Worm (Caenorhabditis elegans) whole organism, early embryonic: ENCODE measurements around the gene epg-6.

ENCODE experiments used
- B0310.2 ChIP-seq: sonication (generic microtip); optimal IDR thresholded peaks from 2 replicates; lab custom pipeline; 2016; ENCODE audit warnings: mild to moderate bottlenecking, missing genetic modification characterization, missing compliant biosample characterization
- ama-1 ChIP-seq: fragments of 150-350 bp; optimal IDR thresholded peaks from 2 replicates; lab custom pipeline; 2014
- ceh-36 ChIP-seq: sonication (generic microtip); optimal IDR thresholded peaks from 2 replicates; lab custom pipeline; 2016; ENCODE audit warnings: missing genetic modification characterization, inconsistent platforms, missing compliant biosample characterization
- flt-1 ChIP-seq: fragments of 200-800 bp; sonication (Bioruptor generic); IDR thresholded peaks from 2 replicates; pipeline ENCODE4 v1.3.6; 2022; ENCODE audit warnings: missing genetic modification characterization, missing compliant biosample characterization
- tbx-37 ChIP-seq: fragments of 200-800 bp; sonication (Bioruptor generic); conservative IDR thresholded peaks from 2 replicates; pipeline ENCODE4 v1.3.6; 2022; ENCODE audit warnings: missing genetic modification reagents, missing genetic modification characterization, missing compliant biosample characterization

- TF ChIP-seq ceh-36 (tag; lab: Kevin White, UChicago) (no peak), ama-1 (lab: Kevin White, UChicago) (no peak), tbx-37 (GFP tag; lab: Robert Waterston, UW) (no peak), B0310.2 (no peak), flt-1 (GFP tag; lab: Robert Waterston, UW) (no peak)
Measured at ce11 chrIII:10633403-10633674, 33.4 kb upstream of the epg-6 start, which contains the start of gene Y39A1A.9.
